Worm (Caenorhabditis elegans) whole organism, late embryonic: ENCODE data around the gene E01B7.2.
A peak's percentile ranks its signal among the peaks of the same experiment; 100 is the strongest.
"Not testable (repeated sequence)": the region's sequence is repeated elsewhere in the genome, so short reads cannot be mapped to it uniquely, and the experiment has no call there.

Experiments
- K02D7.2 ChIP-seq: sonication (generic microtip); optimal IDR thresholded peaks from 2 replicates; lab custom pipeline; 2017; ENCODE audit warnings: mild to moderate bottlenecking, missing genetic modification characterization, missing compliant biosample characterization
- Y22D7AL.16 ChIP-seq: sonication (generic microtip); optimal IDR thresholded peaks from 2 replicates; lab custom pipeline; 2016; ENCODE audit warnings: missing genetic modification characterization, missing compliant biosample characterization
- ceh-14 ChIP-seq: sonication (generic microtip); optimal IDR thresholded peaks from 2 replicates; lab custom pipeline; 2016; ENCODE audit warnings: missing genotype, missing genetic modification characterization, missing compliant biosample characterization
- ceh-18 ChIP-seq: sonication (generic microtip); optimal IDR thresholded peaks from 2 replicates; lab custom pipeline; 2016; ENCODE audit warnings: missing genetic modification characterization, missing compliant biosample characterization
- ceh-19 ChIP-seq: fragments of 200-800 bp; sonication (Bioruptor generic); optimal IDR thresholded peaks from 2 replicates; lab custom pipeline; 2018; ENCODE audit warnings: mild to moderate bottlenecking, missing genetic modification characterization, missing compliant biosample characterization
- ceh-31 ChIP-seq: sonication (generic microtip); optimal IDR thresholded peaks from 2 replicates; lab custom pipeline; 2016; ENCODE audit warnings: missing genetic modification characterization, missing compliant biosample characterization
- ceh-45 ChIP-seq: fragments of 200-800 bp; sonication (Bioruptor generic); IDR thresholded peaks from 2 replicates; pipeline ENCODE4 v1.3.6; 2022; ENCODE audit warnings: missing genetic modification reagents, missing genetic modification characterization, missing compliant biosample characterization
- ceh-48 ChIP-seq: sonication (generic microtip); optimal IDR thresholded peaks from 2 replicates; lab custom pipeline; 2016; ENCODE audit warnings: missing genetic modification characterization, inconsistent platforms, missing compliant biosample characterization
- ceh-6 ChIP-seq: fragments of 200-800 bp; sonication (Bioruptor generic); optimal IDR thresholded peaks from 2 replicates; lab custom pipeline; 2018; ENCODE audit warnings: mild to moderate bottlenecking, missing genetic modification characterization, missing compliant biosample characterization
- che-1 ChIP-seq: sonication (generic microtip); optimal IDR thresholded peaks from 2 replicates; lab custom pipeline; 2016; ENCODE audit warnings: mild to moderate bottlenecking, missing genetic modification characterization, missing compliant biosample characterization
- elt-2 ChIP-seq: sonication (generic microtip); optimal IDR thresholded peaks from 2 replicates; lab custom pipeline; 2016; ENCODE audit warnings: missing genetic modification reagents, missing genetic modification characterization, missing compliant biosample characterization
- elt-4 ChIP-seq: sonication (generic microtip); optimal IDR thresholded peaks from 2 replicates; lab custom pipeline; 2016; ENCODE audit warnings: missing genetic modification characterization, missing compliant biosample characterization
- eyg-1 ChIP-seq: sonication (generic microtip); optimal IDR thresholded peaks from 2 replicates; lab custom pipeline; 2016; ENCODE audit warnings: missing genotype, missing genetic modification characterization, missing compliant biosample characterization
- fax-1 ChIP-seq: sonication (generic microtip); optimal IDR thresholded peaks from 2 replicates; lab custom pipeline; 2016; ENCODE audit warnings: missing genotype, missing genetic modification characterization, missing compliant biosample characterization
- fkh-6 ChIP-seq: sonication (generic microtip); optimal IDR thresholded peaks from 2 replicates; lab custom pipeline; 2016; ENCODE audit warnings: missing genetic modification characterization, missing compliant biosample characterization
- gmeb-2 ChIP-seq: sonication (generic microtip); optimal IDR thresholded peaks from 2 replicates; lab custom pipeline; 2016; ENCODE audit warnings: missing genetic modification characterization, inconsistent platforms, missing compliant biosample characterization
- hlh-6 ChIP-seq: sonication (generic microtip); optimal IDR thresholded peaks from 2 replicates; lab custom pipeline; 2016; ENCODE audit warnings: missing genotype, missing genetic modification characterization, missing compliant biosample characterization
- lim-6 ChIP-seq: sonication (generic microtip); optimal IDR thresholded peaks from 2 replicates; lab custom pipeline; 2016; ENCODE audit warnings: missing genetic modification characterization, missing compliant biosample characterization
- nfya-1 ChIP-seq: sonication (generic microtip); optimal IDR thresholded peaks from 2 replicates; lab custom pipeline; 2017; ENCODE audit warnings: missing genetic modification characterization, mild to moderate bottlenecking, missing compliant biosample characterization, antibody characterized with exemption, moderate library complexity
- nhr-11 ChIP-seq: fragments of 150-350 bp; optimal IDR thresholded peaks from 2 replicates; lab custom pipeline; 2014; ENCODE audit warnings: missing biosample characterization, missing genetic modification characterization
- nhr-232 ChIP-seq: sonication (generic microtip); optimal IDR thresholded peaks from 2 replicates; lab custom pipeline; 2016; ENCODE audit warnings: missing genetic modification characterization, missing compliant biosample characterization
- pag-3 ChIP-seq: sonication (generic microtip); optimal IDR thresholded peaks from 2 replicates; lab custom pipeline; 2016; ENCODE audit warnings: missing compliant biosample characterization, missing genetic modification characterization, borderline replicate concordance
- pax-1 ChIP-seq: fragments of 150-350 bp; optimal IDR thresholded peaks from 2 replicates; lab custom pipeline; 2014; ENCODE audit warnings: missing biosample characterization, missing genetic modification characterization
- rnt-1 ChIP-seq: sonication (generic microtip); optimal IDR thresholded peaks from 2 replicates; lab custom pipeline; 2016; ENCODE audit warnings: missing genetic modification characterization, missing compliant biosample characterization
- sdc-2 ChIP-seq: sonication (generic microtip); optimal IDR thresholded peaks from 2 replicates; lab custom pipeline; 2016; ENCODE audit warnings: missing genotype, missing genetic modification characterization, missing compliant biosample characterization
- tbx-7 ChIP-seq: sonication (generic microtip); optimal IDR thresholded peaks from 2 replicates; lab custom pipeline; 2016; ENCODE audit warnings: missing genotype, missing genetic modification characterization, missing compliant biosample characterization
- ttx-3 ChIP-seq: sonication (generic microtip); optimal IDR thresholded peaks from 2 replicates; lab custom pipeline; 2016; ENCODE audit warnings: missing genetic modification reagents, missing genetic modification characterization, missing compliant biosample characterization
- unc-42 ChIP-seq: sonication (generic microtip); optimal IDR thresholded peaks from 2 replicates; lab custom pipeline; 2016; ENCODE audit warnings: missing genotype, missing genetic modification characterization, missing compliant biosample characterization
- unc-55 ChIP-seq: sonication (generic microtip); optimal IDR thresholded peaks from 2 replicates; lab custom pipeline; 2017; ENCODE audit warnings: missing biosample characterization, missing genetic modification reagents, missing genetic modification characterization

Gene E01B7.2

DNA sequence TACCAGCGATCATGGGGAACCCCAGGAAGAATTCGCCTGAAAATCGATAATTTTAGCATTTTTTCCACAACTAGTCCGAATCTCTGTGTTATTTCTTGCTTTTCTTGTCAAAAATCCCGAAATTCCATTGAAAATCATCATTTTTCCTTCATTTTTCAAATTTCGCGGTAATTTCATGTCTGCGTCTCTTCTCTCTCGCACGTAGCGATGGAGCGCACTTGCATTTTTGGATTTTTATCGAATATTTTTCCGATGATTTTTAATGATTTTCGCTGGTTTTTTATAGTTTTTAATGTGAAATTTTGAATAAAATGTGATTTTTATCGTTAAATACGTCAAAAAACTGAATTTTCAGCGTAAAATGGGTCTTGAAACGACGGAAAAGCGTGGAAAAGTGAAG lies at the start of gene E01B7.2:
Gene E01B7.2 (plus strand): TSS at position 350 of the 400 bp plus-strand sequence.
- TF ChIP-seq pax-1 (tag; lab: Kevin White, UChicago) = peak; percentile 56
- no peak for TF ChIP-seq ceh-14 (tag; lab: Kevin White, UChicago)
- TF ChIP-seq tbx-7 (tag; lab: Kevin White, UChicago) = no peak
- TF ChIP-seq Y22D7AL.16 (tag; lab: Kevin White, UChicago) = no peak
- TF ChIP-seq fkh-6 (tag; lab: Kevin White, UChicago) = no peak
- no peak for TF ChIP-seq nhr-11 (tag; lab: Kevin White, UChicago)
- TF ChIP-seq nfya-1 = peak; percentile 63
- TF ChIP-seq ceh-48 = peak; percentile 48
- peak; percentile 2 for TF ChIP-seq unc-42 (tag; lab: Kevin White, UChicago)
- no peak for TF ChIP-seq ceh-31 (tag; lab: Kevin White, UChicago)
- TF ChIP-seq unc-55 (GFP tag; lab: Kevin White, UChicago) = peak; percentile 46

- TF ChIP-seq ttx-3 (tag; lab: Kevin White, UChicago) (no peak), nfya-1 (no peak), elt-2 (tag; lab: Kevin White, UChicago) (peak; percentile 56)
Observed at ce11 chrV:17888939-17889338, 32.6 kb upstream of the E01B7.2 start, which contains the start of gene C06H5.6. C06H5.6 (minus strand) TSS chrV:17888984.

- no peak for TF ChIP-seq nhr-11 (tag; lab: Kevin White, UChicago)
- TF ChIP-seq ceh-18 (tag; lab: Kevin White, UChicago) = no peak
- no peak for TF ChIP-seq eyg-1 (tag; lab: Kevin White, UChicago)
- TF ChIP-seq Y22D7AL.16 (tag; lab: Kevin White, UChicago) = no peak
- TF ChIP-seq fax-1 (tag; lab: Kevin White, UChicago) = no peak
- TF ChIP-seq gmeb-2 (tag; lab: Kevin White, UChicago) = no peak
- TF ChIP-seq unc-42 (tag; lab: Kevin White, UChicago) = no peak
- no peak for TF ChIP-seq che-1 (tag; lab: Kevin White, UChicago)
- no peak for TF ChIP-seq hlh-6 (tag; lab: Kevin White, UChicago)
- TF ChIP-seq pag-3 (tag; lab: Kevin White, UChicago) = no peak
- TF ChIP-seq unc-55 (GFP tag; lab: Kevin White, UChicago) = no peak
- TF ChIP-seq ceh-6 (GFP tag; lab: Kevin White, UChicago) = no peak
- TF ChIP-seq nhr-232 (tag; lab: Kevin White, UChicago) = no peak
Observed at ce11 chrV:17891317-17891716, 30.3 kb upstream of the E01B7.2 start.

DNA sequence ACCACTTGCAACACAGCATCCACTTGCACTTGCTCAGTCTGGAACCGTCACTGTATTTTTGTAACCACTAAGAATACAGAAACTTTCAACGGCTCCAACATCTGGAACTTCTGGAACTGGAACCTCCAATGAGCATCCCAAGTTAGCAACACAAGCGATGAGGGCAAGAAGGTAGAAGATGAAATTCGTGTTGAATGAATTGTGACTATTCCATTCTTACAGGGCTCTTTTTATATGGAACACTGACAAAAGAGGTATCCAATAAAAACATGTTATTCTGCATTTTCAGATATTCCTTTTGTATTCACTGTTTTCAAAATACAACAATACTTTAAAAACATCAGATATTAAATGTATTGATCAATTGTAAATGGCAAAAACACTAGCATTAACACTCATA lies 27.6 kb upstream of the E01B7.2 start, which contains the start of gene C06H5.11:
Gene C06H5.11 (minus strand): TSS at position 101 of the 400 bp plus-strand sequence.
- not testable (repeated sequence) for TF ChIP-seq lim-6 (tag; lab: Kevin White, UChicago); K02D7.2; ceh-45 (GFP tag; lab: Robert Waterston, UW)
- TF ChIP-seq, all 69 proteins: peak for 0; not testable (repeated sequence) for 69

- not testable (repeated sequence) for TF ChIP-seq unc-55 (GFP tag; lab: Kevin White, UChicago); ceh-19 (GFP tag; lab: Kevin White, UChicago); elt-4 (tag; lab: Kevin White, UChicago)
Observed at ce11 chrV:17894485-17894884, 27.1 kb upstream of the E01B7.2 start, which contains the start of gene C06H5.12. C06H5.12 (plus strand) TSS chrV:17894785.

- TF ChIP-seq pax-1 (tag; lab: Kevin White, UChicago) (no peak), tbx-7 (tag; lab: Kevin White, UChicago) (no peak), sdc-2 (tag; lab: Kevin White, UChicago) (no peak), rnt-1 (tag; lab: Kevin White, UChicago) (no peak)
Observed at ce11 chrV:17896736-17897353, 24.7 kb upstream of the E01B7.2 start, which contains the start of gene fbxa-156. fbxa-156 (minus strand) TSS chrV:17896786.
